Worm (Caenorhabditis elegans) whole organism, L1 larva: Measurements from ENCODE around the gene K08E7.8.

ENCODE experiments used
- ces-1 ChIP-seq: fragments of 150-350 bp; optimal IDR thresholded peaks from 2 replicates; lab custom pipeline; 2014; ENCODE audit warnings: missing biosample characterization, missing genetic modification reagents, missing genetic modification characterization
- dsc-1 ChIP-seq: sonication (generic microtip); optimal IDR thresholded peaks from 2 replicates; lab custom pipeline; 2016; ENCODE audit warnings: mild to moderate bottlenecking, missing genetic modification characterization, missing compliant biosample characterization
- lin-15B ChIP-seq: fragments of 150-350 bp; sonication (generic microtip); optimal IDR thresholded peaks from 3 replicates; lab custom pipeline; 2014; ENCODE audit warnings: missing biosample characterization, missing genetic modification characterization
- skn-1 ChIP-seq: fragments of 150-350 bp; optimal IDR thresholded peaks from 2 replicates; lab custom pipeline; 2014; ENCODE audit warnings: missing biosample characterization, missing genetic modification characterization
- unc-62 ChIP-seq: fragments of 150-350 bp; optimal IDR thresholded peaks from 2 replicates; lab custom pipeline; 2014; ENCODE audit warnings: missing biosample characterization, missing genetic modification reagents, missing genetic modification characterization

DNA sequence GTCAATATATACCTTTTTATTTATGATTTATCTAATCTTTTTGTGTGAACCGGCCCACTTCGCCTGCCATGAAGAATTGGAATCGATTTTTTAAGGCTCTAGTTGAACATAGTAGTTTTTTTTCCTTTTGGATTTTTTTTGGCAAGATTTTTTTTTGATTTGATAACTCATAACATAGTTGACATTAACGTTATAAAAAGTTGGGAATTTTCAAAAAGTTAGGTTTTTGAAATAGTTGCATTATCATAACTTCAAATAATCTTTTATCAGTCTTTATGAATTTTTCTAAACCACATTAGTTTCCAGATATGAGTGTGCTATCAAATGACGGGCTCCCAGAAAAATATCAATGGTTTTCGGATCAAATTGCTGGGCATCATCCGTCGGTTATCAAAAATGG is 38.0 kb downstream of the K08E7.8 start, which contains the start of gene ipmk-1:
- TF ChIP-seq skn-1 (tag; lab: Kevin White, UChicago) (no peak), ces-1 (GFP tag; lab: Kevin White, UChicago) (no peak), dsc-1 (tag; lab: Kevin White, UChicago) (no peak), lin-15B (tag; lab: Kevin White, UChicago) (no peak), unc-62 (no peak)
